Worm (Caenorhabditis elegans): Measurements from ENCODE around the gene F17H10.2.

- no peak for TF ChIP-seq ceh-36 (tag; optimal IDR thresholded peaks at IDR 0.05)
- no peak for TF ChIP-seq flt-1 (GFP tag; IDR thresholded peaks at IDR 0.05)
- TF ChIP-seq ama-1 (optimal IDR thresholded peaks at IDR 0.05): no peak
- TF ChIP-seq ceh-13 (GFP tag; optimal IDR thresholded peaks at IDR 0.05): no peak
- TF ChIP-seq B0310.2 (tag; optimal IDR thresholded peaks at IDR 0.05): no peak
- no peak for TF ChIP-seq hmg-4 (GFP tag; optimal IDR thresholded peaks at IDR 0.05)
- TF ChIP-seq pes-1 (GFP tag; IDR thresholded peaks at IDR 0.05): no peak
- no peak for TF ChIP-seq sea-1 (GFP tag; conservative IDR thresholded peaks at IDR 0.05)
- no peak for TF ChIP-seq F13C5.2 (tag; optimal IDR thresholded peaks at IDR 0.05)
- TF ChIP-seq hnd-1 (tag; optimal IDR thresholded peaks at IDR 0.05): no peak
- no peak for TF ChIP-seq hmbx-1 (tag; optimal IDR thresholded peaks at IDR 0.05)
- TF ChIP-seq aly-1 (tag; optimal IDR thresholded peaks at IDR 0.05): no peak
These were observed 40.9 kb downstream of the F17H10.2 start for ce11 chrX:13154514-13154913.

All from whole organism, early embryonic.